Worm (Caenorhabditis elegans) whole organism, early embryonic: ENCODE measurements around the gene tes-1.

Source experiments
- B0310.2 ChIP-seq: sonication (generic microtip); optimal IDR thresholded peaks from 2 replicates; lab custom pipeline; 2016; ENCODE audit warnings: mild to moderate bottlenecking, missing genetic modification characterization, missing compliant biosample characterization
- F13C5.2 ChIP-seq: sonication (generic microtip); optimal IDR thresholded peaks from 2 replicates; lab custom pipeline; 2017; ENCODE audit warnings: mild to moderate bottlenecking, missing genetic modification characterization, inconsistent platforms, missing compliant biosample characterization
- aly-1 ChIP-seq: sonication (generic microtip); optimal IDR thresholded peaks from 2 replicates; lab custom pipeline; 2016; ENCODE audit warnings: missing genetic modification characterization, missing compliant biosample characterization
- ama-1 ChIP-seq: fragments of 150-350 bp; optimal IDR thresholded peaks from 2 replicates; lab custom pipeline; 2014
- ceh-13 ChIP-seq: fragments of 200-800 bp; sonication (Bioruptor generic); optimal IDR thresholded peaks from 2 replicates; lab custom pipeline; 2018; ENCODE audit warnings: mild to moderate bottlenecking, missing genetic modification characterization, missing compliant biosample characterization
- ceh-36 ChIP-seq: sonication (generic microtip); optimal IDR thresholded peaks from 2 replicates; lab custom pipeline; 2016; ENCODE audit warnings: missing genetic modification characterization, inconsistent platforms, missing compliant biosample characterization
- ets-7 ChIP-seq: sonication (generic microtip); optimal IDR thresholded peaks from 2 replicates; lab custom pipeline; 2016; ENCODE audit warnings: missing genotype, missing genetic modification characterization, missing compliant biosample characterization
- flt-1 ChIP-seq: fragments of 200-800 bp; sonication (Bioruptor generic); IDR thresholded peaks from 2 replicates; pipeline ENCODE4 v1.3.6; 2022; ENCODE audit warnings: missing genetic modification characterization, missing compliant biosample characterization
- hmbx-1 ChIP-seq: sonication (generic microtip); optimal IDR thresholded peaks from 2 replicates; lab custom pipeline; 2016; ENCODE audit warnings: mild to moderate bottlenecking, missing genetic modification characterization, missing compliant biosample characterization
- hmg-4 ChIP-seq: fragments of 200-800 bp; sonication (Bioruptor generic); optimal IDR thresholded peaks from 2 replicates; lab custom pipeline; 2018; ENCODE audit warnings: mild to moderate bottlenecking, missing genetic modification characterization, missing compliant biosample characterization
- hnd-1 ChIP-seq: sonication (generic microtip); optimal IDR thresholded peaks from 2 replicates; lab custom pipeline; 2016; ENCODE audit warnings: missing genetic modification characterization, missing compliant biosample characterization
- pes-1 ChIP-seq: fragments of 200-800 bp; sonication (Bioruptor generic); IDR thresholded peaks from 2 replicates; pipeline ENCODE4 v1.3.6; 2022; ENCODE audit warnings: missing genetic modification reagents, missing genetic modification characterization, missing compliant biosample characterization
- scrt-1 ChIP-seq: fragments of 200-800 bp; sonication (Bioruptor generic); IDR thresholded peaks from 2 replicates; pipeline ENCODE4 v1.3.6; 2022; ENCODE audit warnings: missing genetic modification characterization, missing compliant biosample characterization
- sea-1 ChIP-seq: fragments of 200-800 bp; sonication (Bioruptor generic); conservative IDR thresholded peaks from 2 replicates; pipeline ENCODE4 v1.3.6; 2022; ENCODE audit warnings: missing genetic modification characterization, missing compliant biosample characterization
- tbx-11 ChIP-seq: fragments of 200-800 bp; sonication (Bioruptor generic); IDR thresholded peaks from 2 replicates; pipeline ENCODE4 v1.3.6; 2022; ENCODE audit warnings: missing genetic modification characterization, missing compliant biosample characterization
- tbx-37 ChIP-seq: fragments of 200-800 bp; sonication (Bioruptor generic); conservative IDR thresholded peaks from 2 replicates; pipeline ENCODE4 v1.3.6; 2022; ENCODE audit warnings: missing genetic modification reagents, missing genetic modification characterization, missing compliant biosample characterization
- tra-4 ChIP-seq: sonication (generic microtip); optimal IDR thresholded peaks from 2 replicates; lab custom pipeline; 2017; ENCODE audit warnings: missing genetic modification characterization, missing compliant biosample characterization

The tes-1 gene

DNA sequence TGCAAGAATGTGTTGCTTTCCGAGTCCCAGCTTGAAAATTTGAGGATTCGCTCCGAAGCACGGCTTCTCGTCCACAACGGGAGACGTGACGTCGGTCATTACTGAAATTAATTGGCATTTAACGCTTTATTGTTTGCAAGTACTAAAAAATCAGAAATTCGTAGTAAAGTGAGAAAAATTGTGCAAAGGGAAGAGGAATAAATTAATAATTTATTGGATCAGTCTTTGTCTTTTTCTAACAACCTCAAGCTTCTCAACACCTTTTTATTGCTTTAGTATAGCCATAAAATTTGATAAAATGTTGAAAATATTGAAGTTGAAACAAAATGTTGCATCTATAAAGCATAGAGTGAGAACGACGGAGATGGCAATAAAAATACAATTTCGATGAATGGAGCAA, at the start of gene tes-1:
Gene tes-1 (minus strand): TSS at position 101 of the 400 bp plus-strand sequence.
- no peak for TF ChIP-seq scrt-1
- no peak for TF ChIP-seq B0310.2 (tag; lab: Kevin White, UChicago)
- TF ChIP-seq ets-7: no peak
- no peak for TF ChIP-seq hmg-4
- no peak for TF ChIP-seq hnd-1
- TF ChIP-seq tbx-37 (GFP tag; lab: Robert Waterston, UW): no peak
- no peak for TF ChIP-seq sea-1 (GFP tag; lab: Robert Waterston, UW)
- TF ChIP-seq ceh-36: no peak
- TF ChIP-seq tbx-11 (GFP tag; lab: Robert Waterston, UW): no peak
- no peak for TF ChIP-seq pes-1 (GFP tag; lab: Robert Waterston, UW)
- no peak for TF ChIP-seq ceh-13 (GFP tag; lab: Kevin White, UChicago)
- no peak for TF ChIP-seq tra-4 (tag; lab: Kevin White, UChicago)
- TF ChIP-seq aly-1 (tag; lab: Kevin White, UChicago): no peak
- TF ChIP-seq flt-1 (GFP tag; lab: Robert Waterston, UW): no peak
- TF ChIP-seq hmbx-1: no peak
- no peak for TF ChIP-seq ama-1 (lab: Kevin White, UChicago)

- no peak for TF ChIP-seq hmbx-1
- no peak for TF ChIP-seq tra-4 (tag; lab: Kevin White, UChicago)
- no peak for TF ChIP-seq pes-1 (GFP tag; lab: Robert Waterston, UW)
- TF ChIP-seq hmg-4: no peak
- no peak for TF ChIP-seq ama-1 (lab: Kevin White, UChicago)
- TF ChIP-seq flt-1 (GFP tag; lab: Robert Waterston, UW): no peak
- TF ChIP-seq B0310.2 (tag; lab: Kevin White, UChicago): no peak
- no peak for TF ChIP-seq F13C5.2
- no peak for TF ChIP-seq ets-7
- TF ChIP-seq ceh-13 (GFP tag; lab: Kevin White, UChicago): no peak
- TF ChIP-seq tbx-11 (GFP tag; lab: Robert Waterston, UW): no peak
- TF ChIP-seq tbx-37 (GFP tag; lab: Robert Waterston, UW): no peak
- TF ChIP-seq aly-1 (tag; lab: Kevin White, UChicago): no peak
- no peak for TF ChIP-seq scrt-1
- TF ChIP-seq hnd-1: no peak
- TF ChIP-seq ceh-36: no peak
Measured at ce11 chrIV:7500924-7501323, 49.7 kb upstream of the tes-1 start.

DNA sequence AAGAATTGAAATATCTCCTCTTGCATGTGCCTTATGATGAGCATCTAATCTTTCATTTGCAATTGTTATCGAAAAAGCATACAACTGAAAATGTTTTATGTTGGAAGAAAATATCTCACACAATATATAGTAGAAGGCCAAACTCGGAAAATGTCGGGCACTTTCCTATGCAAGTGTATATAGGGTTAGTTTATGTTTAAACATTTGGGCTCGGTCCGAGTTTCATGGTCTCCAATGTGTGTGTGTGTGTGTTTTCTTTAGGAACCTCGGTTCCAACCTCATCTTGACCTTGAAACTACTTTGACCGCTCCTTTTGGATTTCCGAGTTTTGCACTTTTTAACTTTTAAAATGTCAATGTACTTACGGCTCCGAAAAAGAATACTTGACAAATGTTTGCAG, 48.1 kb upstream of the tes-1 start:
- no peak for TF ChIP-seq ceh-36
- TF ChIP-seq tbx-11 (GFP tag; lab: Robert Waterston, UW): no peak
- no peak for TF ChIP-seq scrt-1
- TF ChIP-seq sea-1 (GFP tag; lab: Robert Waterston, UW): no peak
- TF ChIP-seq tra-4 (tag; lab: Kevin White, UChicago): no peak
- TF ChIP-seq flt-1 (GFP tag; lab: Robert Waterston, UW): no peak
- TF ChIP-seq tbx-37 (GFP tag; lab: Robert Waterston, UW): no peak
- TF ChIP-seq hnd-1: no peak
- TF ChIP-seq ets-7: no peak
- no peak for TF ChIP-seq B0310.2 (tag; lab: Kevin White, UChicago)
- TF ChIP-seq hmbx-1: no peak
- TF ChIP-seq pes-1 (GFP tag; lab: Robert Waterston, UW): no peak
- no peak for TF ChIP-seq hmg-4
- no peak for TF ChIP-seq F13C5.2
- TF ChIP-seq ama-1 (lab: Kevin White, UChicago): no peak
- TF ChIP-seq ceh-13 (GFP tag; lab: Kevin White, UChicago): no peak
- no peak for TF ChIP-seq aly-1 (tag; lab: Kevin White, UChicago)

- TF ChIP-seq tbx-11 (GFP tag; lab: Robert Waterston, UW) (no peak), hnd-1 (no peak), tra-4 (tag; lab: Kevin White, UChicago) (no peak), pes-1 (GFP tag; lab: Robert Waterston, UW) (no peak), ceh-13 (GFP tag; lab: Kevin White, UChicago) (no peak), flt-1 (GFP tag; lab: Robert Waterston, UW) (no peak), F13C5.2 (no peak), scrt-1 (no peak), B0310.2 (tag; lab: Kevin White, UChicago) (no peak), sea-1 (GFP tag; lab: Robert Waterston, UW) (no peak)
Measured at ce11 chrIV:7497750-7498149, 46.5 kb upstream of the tes-1 start, which contains the start of gene egas-4. Gene egas-4, minus strand, starts transcription at chrIV:7497850.

- TF ChIP-seq flt-1 (GFP tag; lab: Robert Waterston, UW): no peak
- no peak for TF ChIP-seq hmbx-1
- TF ChIP-seq ceh-13 (GFP tag; lab: Kevin White, UChicago): no peak
- TF ChIP-seq hmg-4: no peak
Measured at ce11 chrIV:7497205-7497604, 46.0 kb upstream of the tes-1 start.

DNA sequence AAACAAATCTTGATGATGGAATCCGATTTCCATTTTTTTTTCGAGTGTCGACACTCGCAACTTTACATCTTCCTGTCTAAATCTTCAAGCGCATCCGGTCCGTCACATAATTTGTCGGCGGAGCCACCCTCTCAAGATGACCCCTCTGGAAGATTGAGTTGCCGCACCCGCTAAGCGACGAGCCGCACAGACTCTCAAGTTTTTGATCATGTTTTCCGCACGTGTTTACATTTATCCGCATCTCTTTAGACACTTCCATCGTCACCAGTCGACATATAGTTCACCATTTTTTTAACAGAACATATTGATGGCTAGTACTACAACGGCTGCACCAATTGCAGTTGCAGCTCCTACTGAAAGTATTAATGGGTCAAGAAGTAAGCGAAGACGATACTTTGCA, 40.2 kb upstream of the tes-1 start, which contains the start of gene F55G1.1:
Gene F55G1.1 (plus strand): TSS at position 301 of the 400 bp plus-strand sequence.
- TF ChIP-seq ceh-36 (no peak), aly-1 (tag; lab: Kevin White, UChicago) (no peak), scrt-1 (no peak), ama-1 (lab: Kevin White, UChicago) (no peak), ets-7 (no peak), F13C5.2 (no peak), B0310.2 (tag; lab: Kevin White, UChicago) (no peak), flt-1 (GFP tag; lab: Robert Waterston, UW) (no peak), sea-1 (GFP tag; lab: Robert Waterston, UW) (no peak), tbx-37 (GFP tag; lab: Robert Waterston, UW) (no peak), tbx-11 (GFP tag; lab: Robert Waterston, UW) (no peak), ceh-13 (GFP tag; lab: Kevin White, UChicago) (no peak), hmbx-1 (no peak)

DNA sequence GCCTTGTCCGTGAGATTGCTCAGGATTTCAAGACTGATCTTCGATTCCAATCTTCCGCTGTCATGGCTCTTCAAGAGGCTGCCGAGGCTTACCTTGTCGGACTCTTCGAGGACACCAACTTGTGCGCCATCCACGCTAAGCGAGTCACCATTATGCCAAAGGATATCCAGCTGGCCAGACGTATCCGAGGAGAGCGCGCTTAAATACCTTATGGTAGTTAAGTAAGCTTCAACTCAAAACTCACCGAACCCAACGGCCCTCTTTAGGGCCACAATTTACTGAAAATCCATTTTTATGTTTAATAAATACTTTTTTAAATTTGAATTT, 37.2 kb upstream of the tes-1 start:
- TF ChIP-seq hmbx-1: no peak
- TF ChIP-seq scrt-1: no peak
- TF ChIP-seq ceh-13 (GFP tag; lab: Kevin White, UChicago): no peak
- TF ChIP-seq aly-1 (tag; lab: Kevin White, UChicago): peak; percentile 99
- TF ChIP-seq tbx-37 (GFP tag; lab: Robert Waterston, UW): no peak
- peak; percentile 23; the same call in 1 of the 2 replicates for TF ChIP-seq tbx-11 (GFP tag; lab: Robert Waterston, UW)
- no peak for TF ChIP-seq tra-4 (tag; lab: Kevin White, UChicago)
- no peak for TF ChIP-seq F13C5.2
- TF ChIP-seq hmg-4: no peak
- TF ChIP-seq ama-1 (lab: Kevin White, UChicago): peak; percentile 93
- TF ChIP-seq flt-1 (GFP tag; lab: Robert Waterston, UW): no peak; the same call in 1 of the 2 replicates
- no peak for TF ChIP-seq B0310.2 (tag; lab: Kevin White, UChicago)
- no peak for TF ChIP-seq hnd-1
- TF ChIP-seq ets-7: no peak
- TF ChIP-seq sea-1 (GFP tag; lab: Robert Waterston, UW): no peak
- no peak for TF ChIP-seq ceh-36
- TF ChIP-seq pes-1 (GFP tag; lab: Robert Waterston, UW): peak; percentile 56; the same call in 1 of the 2 replicates
